Worm (Caenorhabditis elegans) whole organism, late embryonic: ENCODE data around the gene T13G4.4.

ENCODE experiments used
- C08G9.2 ChIP-seq: sonication (generic microtip); optimal IDR thresholded peaks from 2 replicates; lab custom pipeline; 2016; ENCODE audit warnings: mild to moderate bottlenecking, missing genetic modification characterization, moderate library complexity, missing compliant biosample characterization
- C38D4.7 ChIP-seq: fragments of 200-800 bp; sonication (Bioruptor generic); optimal IDR thresholded peaks from 2 replicates; lab custom pipeline; 2018; ENCODE audit warnings: mild to moderate bottlenecking, missing genetic modification characterization, moderate library complexity, missing compliant biosample characterization
- F13H6.1 ChIP-seq: sonication (generic microtip); optimal IDR thresholded peaks from 2 replicates; lab custom pipeline; 2016; ENCODE audit warnings: missing genetic modification characterization, missing compliant biosample characterization
- K09A11.1 ChIP-seq: sonication (generic microtip); optimal IDR thresholded peaks from 2 replicates; lab custom pipeline; 2017; ENCODE audit warnings: antibody characterized with exemption, mild to moderate bottlenecking, missing genetic modification characterization, missing compliant biosample characterization; ENCODE audit not compliant: insufficient read depth
- T23F11.4 ChIP-seq: fragments of 200-800 bp; sonication (Bioruptor generic); optimal IDR thresholded peaks from 2 replicates; lab custom pipeline; 2018; ENCODE audit warnings: mild to moderate bottlenecking, missing genetic modification characterization, missing compliant biosample characterization
- ahr-1 ChIP-seq: sonication (generic microtip); optimal IDR thresholded peaks from 2 replicates; lab custom pipeline; 2016; ENCODE audit warnings: missing genetic modification characterization, missing compliant biosample characterization
- ama-1 ChIP-seq: fragments of 150-350 bp; optimal IDR thresholded peaks from 2 replicates; lab custom pipeline; 2014
- ceh-18 ChIP-seq: sonication (generic microtip); optimal IDR thresholded peaks from 2 replicates; lab custom pipeline; 2016; ENCODE audit warnings: missing genetic modification characterization, missing compliant biosample characterization
- dmd-4 ChIP-seq: sonication (generic microtip); optimal IDR thresholded peaks from 2 replicates; lab custom pipeline; 2016; ENCODE audit warnings: borderline replicate concordance, missing genetic modification characterization, missing compliant biosample characterization
- ets-4 ChIP-seq: sonication (generic microtip); optimal IDR thresholded peaks from 2 replicates; lab custom pipeline; 2016; ENCODE audit warnings: missing genetic modification characterization, missing compliant biosample characterization
- eyg-1 ChIP-seq: sonication (generic microtip); optimal IDR thresholded peaks from 2 replicates; lab custom pipeline; 2016; ENCODE audit warnings: missing genotype, missing genetic modification characterization, missing compliant biosample characterization
- fax-1 ChIP-seq: sonication (generic microtip); optimal IDR thresholded peaks from 2 replicates; lab custom pipeline; 2016; ENCODE audit warnings: missing genotype, missing genetic modification characterization, missing compliant biosample characterization
- fkh-10 ChIP-seq: fragments of 150-350 bp; optimal IDR thresholded peaks from 2 replicates; lab custom pipeline; 2014; ENCODE audit warnings: missing biosample characterization, missing genetic modification reagents, missing genetic modification characterization
- fkh-6 ChIP-seq: sonication (generic microtip); optimal IDR thresholded peaks from 2 replicates; lab custom pipeline; 2016; ENCODE audit warnings: missing genetic modification characterization, missing compliant biosample characterization
- hlh-13 ChIP-seq: fragments of 200-800 bp; sonication (Bioruptor generic); optimal IDR thresholded peaks from 2 replicates; lab custom pipeline; 2018; ENCODE audit warnings: mild to moderate bottlenecking, missing genetic modification characterization, missing compliant biosample characterization
- hlh-30 ChIP-seq: sonication (generic microtip); optimal IDR thresholded peaks from 2 replicates; lab custom pipeline; 2017; ENCODE audit warnings: antibody characterized with exemption, missing genetic modification characterization, missing compliant biosample characterization; ENCODE audit not compliant: insufficient read depth
- hlh-6 ChIP-seq: sonication (generic microtip); optimal IDR thresholded peaks from 2 replicates; lab custom pipeline; 2016; ENCODE audit warnings: missing genotype, missing genetic modification characterization, missing compliant biosample characterization
- hlh-8 ChIP-seq: sonication (generic microtip); optimal IDR thresholded peaks from 2 replicates; lab custom pipeline; 2016; ENCODE audit warnings: missing genotype, missing genetic modification characterization, missing compliant biosample characterization
- lim-6 ChIP-seq: sonication (generic microtip); optimal IDR thresholded peaks from 2 replicates; lab custom pipeline; 2016; ENCODE audit warnings: missing genetic modification characterization, missing compliant biosample characterization
- lin-11 ChIP-seq: fragments of 200-800 bp; sonication (Bioruptor generic); optimal IDR thresholded peaks from 2 replicates; lab custom pipeline; 2018; ENCODE audit warnings: mild to moderate bottlenecking, missing genetic modification characterization, missing compliant biosample characterization
- madf-2 ChIP-seq: sonication (generic microtip); optimal IDR thresholded peaks from 2 replicates; lab custom pipeline; 2017; ENCODE audit warnings: missing genetic modification characterization, missing compliant biosample characterization
- mec-3 ChIP-seq: sonication (generic microtip); optimal IDR thresholded peaks from 2 replicates; lab custom pipeline; 2016; ENCODE audit warnings: borderline replicate concordance, missing genetic modification characterization, missing compliant biosample characterization
- nfya-1 ChIP-seq: sonication (generic microtip); optimal IDR thresholded peaks from 2 replicates; lab custom pipeline; 2017; ENCODE audit warnings: missing genetic modification characterization, mild to moderate bottlenecking, missing compliant biosample characterization, antibody characterized with exemption, moderate library complexity
- nhr-11 ChIP-seq: fragments of 150-350 bp; optimal IDR thresholded peaks from 2 replicates; lab custom pipeline; 2014; ENCODE audit warnings: missing biosample characterization, missing genetic modification characterization
- odd-2 ChIP-seq: sonication (generic microtip); optimal IDR thresholded peaks from 2 replicates; lab custom pipeline; 2017; ENCODE audit warnings: antibody characterized with exemption, mild to moderate bottlenecking, missing genetic modification characterization, missing compliant biosample characterization
- pag-3 ChIP-seq: sonication (generic microtip); optimal IDR thresholded peaks from 2 replicates; lab custom pipeline; 2016; ENCODE audit warnings: missing compliant biosample characterization, missing genetic modification characterization, borderline replicate concordance
- pat-9 ChIP-seq: fragments of 200-800 bp; sonication (Bioruptor generic); optimal IDR thresholded peaks from 2 replicates; lab custom pipeline; 2018; ENCODE audit warnings: mild to moderate bottlenecking, missing genetic modification characterization, moderate library complexity, missing compliant biosample characterization
- pax-1 ChIP-seq: fragments of 150-350 bp; optimal IDR thresholded peaks from 2 replicates; lab custom pipeline; 2014; ENCODE audit warnings: missing biosample characterization, missing genetic modification characterization
- pha-2 ChIP-seq: sonication (generic microtip); optimal IDR thresholded peaks from 2 replicates; lab custom pipeline; 2017; ENCODE audit warnings: mild to moderate bottlenecking, missing genetic modification characterization, missing compliant biosample characterization
- pha-4 ChIP-seq: fragments of 150-350 bp; optimal IDR thresholded peaks from 2 replicates; lab custom pipeline; 2018; ENCODE audit warnings: missing biosample characterization, missing genetic modification reagents, missing genetic modification characterization
- pros-1 ChIP-seq: fragments of 150-350 bp; optimal IDR thresholded peaks from 2 replicates; lab custom pipeline; 2014; ENCODE audit warnings: missing biosample characterization, missing genetic modification reagents, missing genetic modification characterization
- ref-2 ChIP-seq: sonication (generic microtip); optimal IDR thresholded peaks from 2 replicates; lab custom pipeline; 2016; ENCODE audit warnings: missing genetic modification characterization, missing compliant biosample characterization
- sox-4 ChIP-seq: sonication (generic microtip); optimal IDR thresholded peaks from 2 replicates; lab custom pipeline; 2017; ENCODE audit warnings: mild to moderate bottlenecking, missing genetic modification characterization, inconsistent platforms, missing compliant biosample characterization
- tbx-2 ChIP-seq: sonication (generic microtip); optimal IDR thresholded peaks from 2 replicates; lab custom pipeline; 2016; ENCODE audit warnings: missing genetic modification characterization, missing compliant biosample characterization
- ttx-3 ChIP-seq: sonication (generic microtip); optimal IDR thresholded peaks from 2 replicates; lab custom pipeline; 2016; ENCODE audit warnings: missing genetic modification reagents, missing genetic modification characterization, missing compliant biosample characterization
- unc-42 ChIP-seq: sonication (generic microtip); optimal IDR thresholded peaks from 2 replicates; lab custom pipeline; 2016; ENCODE audit warnings: missing genotype, missing genetic modification characterization, missing compliant biosample characterization
- zip-5 ChIP-seq: sonication (generic microtip); optimal IDR thresholded peaks from 2 replicates; lab custom pipeline; 2016; ENCODE audit warnings: missing genetic modification characterization, missing compliant biosample characterization
- ztf-16 ChIP-seq: sonication (generic microtip); optimal IDR thresholded peaks from 2 replicates; lab custom pipeline; 2017; ENCODE audit warnings: missing genetic modification characterization, missing compliant biosample characterization

The T13G4.4 gene

DNA sequence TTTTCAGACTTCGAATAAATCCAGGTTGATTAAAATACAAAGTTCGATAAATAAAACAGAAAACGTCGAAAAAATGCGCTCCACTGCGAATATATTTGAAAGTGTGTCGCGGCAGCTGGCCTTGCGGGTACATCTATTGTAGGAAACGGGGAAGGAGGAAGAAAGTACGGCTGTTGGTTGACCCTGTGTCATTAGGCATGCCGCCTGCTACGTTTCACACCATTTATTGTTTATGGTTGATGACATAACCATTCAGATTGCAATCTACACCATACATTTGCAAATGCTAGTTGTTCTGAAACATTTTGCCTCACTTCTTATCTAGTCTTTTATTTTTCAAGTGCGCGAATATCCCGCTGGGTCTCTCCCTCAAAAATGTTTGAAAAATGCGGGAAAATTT, at the start of gene T13G4.4:
TSS of gene T13G4.4 (minus strand) at position 97 of the 400 bp plus-strand sequence.
- TF ChIP-seq pha-4 (tag; lab: Kevin White, UChicago) (no peak), hlh-6 (tag; lab: Kevin White, UChicago) (no peak), ahr-1 (no peak), fkh-6 (tag; lab: Kevin White, UChicago) (no peak), pha-2 (tag; lab: Kevin White, UChicago) (no peak), zip-5 (no peak), F13H6.1 (tag; lab: Kevin White, UChicago) (no peak), hlh-30 (tag; lab: Kevin White, UChicago) (no peak), hlh-13 (GFP tag; lab: Kevin White, UChicago) (no peak), C08G9.2 (tag; lab: Kevin White, UChicago) (no peak), ref-2 (tag; lab: Kevin White, UChicago) (no peak), lin-11 (tag; lab: Kevin White, UChicago) (no peak), C38D4.7 (GFP tag; lab: Kevin White, UChicago) (no peak), pag-3 (tag; lab: Kevin White, UChicago) (no peak), fkh-10 (GFP tag; lab: Kevin White, UChicago) (no peak), T23F11.4 (GFP tag; lab: Kevin White, UChicago) (no peak)
- TF ChIP-seq, all 69 proteins: peak for 0

DNA sequence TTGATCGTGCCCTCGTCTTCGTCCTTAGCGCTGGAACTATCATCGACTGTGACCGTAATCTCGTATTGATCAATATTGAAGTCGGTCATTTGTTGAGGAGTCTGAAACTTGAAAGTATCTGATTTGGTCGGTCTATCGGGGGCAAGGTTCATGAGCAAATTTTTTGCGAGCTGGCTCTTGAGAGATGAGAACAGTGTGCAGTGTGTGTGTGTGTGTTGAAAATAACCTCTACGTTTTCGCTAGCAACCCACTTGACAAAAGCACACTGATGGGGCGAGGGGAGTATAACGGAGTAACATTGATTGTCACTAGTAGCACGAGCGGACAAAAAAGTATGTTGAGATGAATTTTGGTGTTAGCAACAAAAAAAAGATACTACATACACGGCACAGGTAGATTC, 47.3 kb upstream of the T13G4.4 start, which contains the start of gene C25G6.3:
TSS of gene C25G6.3 (minus strand) at position 101 of the 400 bp plus-strand sequence.
- TF ChIP-seq hlh-8 (tag; lab: Kevin White, UChicago) (no peak), ets-4 (tag; lab: Kevin White, UChicago) (no peak), ztf-16 (tag; lab: Kevin White, UChicago) (no peak), ref-2 (tag; lab: Kevin White, UChicago) (no peak), fax-1 (tag; lab: Kevin White, UChicago) (no peak), pag-3 (tag; lab: Kevin White, UChicago) (no peak), pat-9 (tag; lab: Kevin White, UChicago) (no peak), mec-3 (tag; lab: Kevin White, UChicago) (no peak), pros-1 (tag; lab: Kevin White, UChicago) (no peak), nhr-11 (tag; lab: Kevin White, UChicago) (no peak), tbx-2 (tag; lab: Kevin White, UChicago) (no peak), pax-1 (no peak), madf-2 (no peak), dmd-4 (tag; lab: Kevin White, UChicago) (no peak), F13H6.1 (tag; lab: Kevin White, UChicago) (no peak), ahr-1 (no peak), K09A11.1 (no peak)
- TF ChIP-seq, all 69 proteins: peak for 0

DNA sequence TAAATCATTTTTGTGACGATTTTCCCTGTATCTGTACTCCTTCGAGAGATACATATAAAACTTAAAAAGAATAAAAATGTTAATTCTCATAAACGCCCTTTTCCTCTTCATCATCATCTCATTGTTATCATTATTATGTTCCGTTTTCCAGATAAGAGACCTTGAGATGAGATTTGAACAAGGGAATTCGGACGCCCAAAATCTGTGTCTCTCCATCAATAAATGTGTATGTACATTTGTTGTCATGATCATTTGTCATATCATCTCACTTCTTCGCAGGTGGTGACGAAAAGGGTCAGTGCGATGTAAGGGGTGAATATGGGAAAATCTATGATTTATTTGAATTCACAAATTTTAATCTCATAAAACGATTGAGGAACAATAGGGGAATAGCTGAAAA, 40.6 kb upstream of the T13G4.4 start:
- TF ChIP-seq nfya-1 (tag; lab: Kevin White, UChicago), result no peak

DNA sequence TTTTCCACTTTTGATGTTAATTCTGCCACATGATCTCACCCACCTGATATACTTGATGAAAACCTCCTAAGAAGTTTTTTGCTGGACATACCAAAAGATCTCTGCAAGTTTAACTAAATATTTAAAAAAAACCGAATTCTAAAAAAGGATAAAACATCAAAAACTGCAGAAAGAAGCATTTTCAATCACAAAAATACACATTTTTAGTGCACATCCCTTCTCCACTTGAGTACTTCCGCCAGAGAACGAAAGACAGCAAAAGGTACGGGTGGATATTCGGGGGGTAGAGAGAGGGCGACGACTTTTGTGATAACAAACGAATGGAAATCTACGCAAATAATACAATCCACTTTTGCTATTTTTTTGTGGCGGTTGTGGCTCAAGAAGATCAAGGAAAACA, 39.2 kb upstream of the T13G4.4 start, which contains the start of gene C46H3.2:
TSS of gene C46H3.2 (minus strand) at position 101 of the 400 bp plus-strand sequence.
- no peak for TF ChIP-seq odd-2 (tag; lab: Kevin White, UChicago)
- no peak for TF ChIP-seq ama-1 (lab: Kevin White, UChicago)
- no peak for TF ChIP-seq lim-6 (tag; lab: Kevin White, UChicago)
- TF ChIP-seq pha-2 (tag; lab: Kevin White, UChicago), result no peak
- TF ChIP-seq lin-11 (tag; lab: Kevin White, UChicago), result no peak
- no peak for TF ChIP-seq unc-42
- no peak for TF ChIP-seq ttx-3 (tag; lab: Kevin White, UChicago)
- no peak for TF ChIP-seq hlh-8 (tag; lab: Kevin White, UChicago)
- no peak for TF ChIP-seq ceh-18 (tag; lab: Kevin White, UChicago)
- no peak for TF ChIP-seq sox-4
- no peak for TF ChIP-seq eyg-1 (tag; lab: Kevin White, UChicago)
- TF ChIP-seq, all 69 proteins: peak for 0
